Worm (Caenorhabditis elegans) whole organism, late embryonic: Measurements from ENCODE around the gene pei-2.

Experiments used
- C08G9.2 ChIP-seq: sonication (generic microtip); optimal IDR thresholded peaks from 2 replicates; lab custom pipeline; 2016; ENCODE audit warnings: mild to moderate bottlenecking, missing genetic modification characterization, moderate library complexity, missing compliant biosample characterization
- K09A11.1 ChIP-seq: sonication (generic microtip); optimal IDR thresholded peaks from 2 replicates; lab custom pipeline; 2017; ENCODE audit warnings: antibody characterized with exemption, mild to moderate bottlenecking, missing genetic modification characterization, missing compliant biosample characterization; ENCODE audit not compliant: insufficient read depth
- T23F11.4 ChIP-seq: fragments of 200-800 bp; sonication (Bioruptor generic); optimal IDR thresholded peaks from 2 replicates; lab custom pipeline; 2018; ENCODE audit warnings: mild to moderate bottlenecking, missing genetic modification characterization, missing compliant biosample characterization
- Y22D7AL.16 ChIP-seq: sonication (generic microtip); optimal IDR thresholded peaks from 2 replicates; lab custom pipeline; 2016; ENCODE audit warnings: missing genetic modification characterization, missing compliant biosample characterization
- ama-1 ChIP-seq: fragments of 150-350 bp; optimal IDR thresholded peaks from 2 replicates; lab custom pipeline; 2014
- ceh-18 ChIP-seq: sonication (generic microtip); optimal IDR thresholded peaks from 2 replicates; lab custom pipeline; 2016; ENCODE audit warnings: missing genetic modification characterization, missing compliant biosample characterization
- ceh-2 ChIP-seq: sonication (generic microtip); optimal IDR thresholded peaks from 2 replicates; lab custom pipeline; 2016; ENCODE audit warnings: missing genotype, missing genetic modification characterization, missing compliant biosample characterization
- ceh-24 ChIP-seq: sonication (generic microtip); optimal IDR thresholded peaks from 2 replicates; lab custom pipeline; 2016; ENCODE audit warnings: mild to moderate bottlenecking, missing genetic modification characterization, missing compliant biosample characterization
- ceh-30 ChIP-seq: fragments of 150-350 bp; optimal IDR thresholded peaks from 2 replicates; lab custom pipeline; 2014; ENCODE audit warnings: missing biosample characterization, missing genetic modification characterization
- ceh-31 ChIP-seq: sonication (generic microtip); optimal IDR thresholded peaks from 2 replicates; lab custom pipeline; 2016; ENCODE audit warnings: missing genetic modification characterization, missing compliant biosample characterization
- ceh-45 ChIP-seq: fragments of 200-800 bp; sonication (Bioruptor generic); IDR thresholded peaks from 2 replicates; pipeline ENCODE4 v1.3.6; 2022; ENCODE audit warnings: missing genetic modification reagents, missing genetic modification characterization, missing compliant biosample characterization
- ceh-9 ChIP-seq: sonication (generic microtip); optimal IDR thresholded peaks from 2 replicates; lab custom pipeline; 2016; ENCODE audit warnings: mild to moderate bottlenecking, missing genetic modification characterization, inconsistent platforms, missing compliant biosample characterization
- dve-1 ChIP-seq: sonication (generic microtip); optimal IDR thresholded peaks from 2 replicates; lab custom pipeline; 2017; ENCODE audit warnings: antibody characterized with exemption, mild to moderate bottlenecking, missing genetic modification characterization, missing compliant biosample characterization
- elt-2 ChIP-seq: sonication (generic microtip); optimal IDR thresholded peaks from 2 replicates; lab custom pipeline; 2016; ENCODE audit warnings: missing genetic modification reagents, missing genetic modification characterization, missing compliant biosample characterization
- elt-4 ChIP-seq: sonication (generic microtip); optimal IDR thresholded peaks from 2 replicates; lab custom pipeline; 2016; ENCODE audit warnings: missing genetic modification characterization, missing compliant biosample characterization
- ets-4 ChIP-seq: sonication (generic microtip); optimal IDR thresholded peaks from 2 replicates; lab custom pipeline; 2016; ENCODE audit warnings: missing genetic modification characterization, missing compliant biosample characterization
- fax-1 ChIP-seq: sonication (generic microtip); optimal IDR thresholded peaks from 2 replicates; lab custom pipeline; 2016; ENCODE audit warnings: missing genotype, missing genetic modification characterization, missing compliant biosample characterization
- hlh-8 ChIP-seq: sonication (generic microtip); optimal IDR thresholded peaks from 2 replicates; lab custom pipeline; 2016; ENCODE audit warnings: missing genotype, missing genetic modification characterization, missing compliant biosample characterization
- lin-11 ChIP-seq: fragments of 200-800 bp; sonication (Bioruptor generic); optimal IDR thresholded peaks from 2 replicates; lab custom pipeline; 2018; ENCODE audit warnings: mild to moderate bottlenecking, missing genetic modification characterization, missing compliant biosample characterization
- nfya-1 ChIP-seq: sonication (generic microtip); optimal IDR thresholded peaks from 2 replicates; lab custom pipeline; 2017; ENCODE audit warnings: missing genetic modification characterization, mild to moderate bottlenecking, missing compliant biosample characterization, antibody characterized with exemption, moderate library complexity
- nhr-11 ChIP-seq: fragments of 150-350 bp; optimal IDR thresholded peaks from 2 replicates; lab custom pipeline; 2014; ENCODE audit warnings: missing biosample characterization, missing genetic modification characterization
- nhr-232 ChIP-seq: sonication (generic microtip); optimal IDR thresholded peaks from 2 replicates; lab custom pipeline; 2016; ENCODE audit warnings: missing genetic modification characterization, missing compliant biosample characterization
- npax-4 ChIP-seq: sonication (generic microtip); optimal IDR thresholded peaks from 2 replicates; lab custom pipeline; 2016; ENCODE audit warnings: missing genetic modification characterization, missing compliant biosample characterization
- pag-3 ChIP-seq: sonication (generic microtip); optimal IDR thresholded peaks from 2 replicates; lab custom pipeline; 2016; ENCODE audit warnings: missing compliant biosample characterization, missing genetic modification characterization, borderline replicate concordance
- pha-4 ChIP-seq: fragments of 150-350 bp; optimal IDR thresholded peaks from 2 replicates; lab custom pipeline; 2018; ENCODE audit warnings: missing biosample characterization, missing genetic modification reagents, missing genetic modification characterization
- pros-1 ChIP-seq: fragments of 150-350 bp; optimal IDR thresholded peaks from 2 replicates; lab custom pipeline; 2014; ENCODE audit warnings: missing biosample characterization, missing genetic modification reagents, missing genetic modification characterization
- rnt-1 ChIP-seq: sonication (generic microtip); optimal IDR thresholded peaks from 2 replicates; lab custom pipeline; 2016; ENCODE audit warnings: missing genetic modification characterization, missing compliant biosample characterization
- sdc-2 ChIP-seq: sonication (generic microtip); optimal IDR thresholded peaks from 2 replicates; lab custom pipeline; 2016; ENCODE audit warnings: missing genotype, missing genetic modification characterization, missing compliant biosample characterization
- tbx-7 ChIP-seq: sonication (generic microtip); optimal IDR thresholded peaks from 2 replicates; lab custom pipeline; 2016; ENCODE audit warnings: missing genotype, missing genetic modification characterization, missing compliant biosample characterization
- unc-3 ChIP-seq, 2 experiments: fragments of 200-800 bp in 1 of 2; sonication (Bioruptor generic) in 1 of 2; sonication (generic microtip) in 1 of 2; conservative IDR thresholded peaks in 1 of 2; optimal IDR thresholded peaks in 1 of 2; 2 replicates each; pipeline versions ENCODE4 v1.3.6 to Lab custom; 2016 to 2022; ENCODE audit warnings: missing compliant biosample characterization in 2 of 2, missing genetic modification characterization in 2 of 2, missing genetic modification reagents in 1 of 2
- unc-42 ChIP-seq: sonication (generic microtip); optimal IDR thresholded peaks from 2 replicates; lab custom pipeline; 2016; ENCODE audit warnings: missing genotype, missing genetic modification characterization, missing compliant biosample characterization
- ztf-16 ChIP-seq: sonication (generic microtip); optimal IDR thresholded peaks from 2 replicates; lab custom pipeline; 2017; ENCODE audit warnings: missing genetic modification characterization, missing compliant biosample characterization

pei-2 gene

DNA sequence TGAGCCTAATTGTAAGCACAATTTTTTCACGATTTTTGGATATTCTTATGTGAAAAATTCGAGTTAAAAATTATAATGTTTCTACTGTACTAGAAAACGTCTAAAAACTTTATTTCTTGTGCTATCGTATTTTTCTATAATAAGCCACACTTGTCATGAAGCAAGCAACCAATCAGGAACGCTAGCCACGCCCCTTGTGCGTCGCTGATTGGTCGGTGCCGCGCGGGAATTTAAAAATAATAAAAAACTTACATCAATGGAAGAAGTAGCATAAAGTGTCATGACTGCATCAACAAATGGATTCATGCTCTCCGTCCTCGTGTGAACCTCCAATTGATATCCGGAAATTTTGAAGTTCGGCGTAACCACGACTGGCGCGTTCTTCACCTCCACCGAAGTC is 24.0 kb upstream of the pei-2 start:
- peak; percentile 69 for TF ChIP-seq nfya-1 (tag; lab: Kevin White, UChicago)
- no peak for TF ChIP-seq ceh-31 (tag; lab: Kevin White, UChicago)
- TF ChIP-seq ceh-2 (tag; lab: Kevin White, UChicago): no peak
- no peak for TF ChIP-seq ceh-18 (tag; lab: Kevin White, UChicago)
- no peak for TF ChIP-seq pha-4 (tag; lab: Kevin White, UChicago)
- no peak for TF ChIP-seq rnt-1 (tag; lab: Kevin White, UChicago)
- no peak for TF ChIP-seq lin-11

DNA sequence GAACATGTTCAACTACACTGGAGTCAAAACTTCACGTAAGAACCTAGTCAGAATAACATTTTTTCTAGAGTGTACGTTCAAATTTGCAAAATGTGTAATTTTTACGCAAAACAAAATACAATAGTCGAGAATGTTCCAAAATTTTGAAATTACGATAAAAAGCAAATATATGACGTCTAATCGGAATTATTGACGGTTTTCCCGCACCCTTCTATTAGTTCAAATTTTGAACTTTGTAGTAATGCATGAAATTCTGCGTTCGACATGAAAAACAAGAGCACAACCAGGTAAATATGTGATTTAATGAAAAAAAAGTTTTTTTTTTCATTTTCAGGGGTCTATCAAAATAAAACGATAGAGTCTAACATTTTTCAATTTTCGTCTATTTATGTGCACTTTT is 14.8 kb upstream of the pei-2 start:
- TF ChIP-seq ceh-9 (tag; lab: Kevin White, UChicago) (no peak), ceh-24 (tag; lab: Kevin White, UChicago) (no peak), dve-1 (no peak), sdc-2 (tag; lab: Kevin White, UChicago) (no peak), npax-4 (tag; lab: Kevin White, UChicago) (no peak), nhr-232 (tag; lab: Kevin White, UChicago) (no peak)

ce11 chrV:1033304-1033703 is 10.0 kb upstream of the pei-2 start, which contains the start of gene flp-34:
flp-34 (minus strand) TSS chrV:1033404.
- no peak for TF ChIP-seq ztf-16
- TF ChIP-seq hlh-8 (tag; lab: Kevin White, UChicago): no peak
- TF ChIP-seq ceh-45 (GFP tag; lab: Robert Waterston, UW): no peak
- no peak for TF ChIP-seq ceh-30 (tag; lab: Kevin White, UChicago)
- TF ChIP-seq unc-42 (tag; lab: Kevin White, UChicago): no peak
- no peak for TF ChIP-seq T23F11.4 (GFP tag; lab: Kevin White, UChicago)
- TF ChIP-seq ets-4 (tag; lab: Kevin White, UChicago): no peak
- no peak for TF ChIP-seq K09A11.1
- TF ChIP-seq nhr-11 (tag; lab: Kevin White, UChicago): no peak
- TF ChIP-seq elt-4 (tag; lab: Kevin White, UChicago): no peak
- no peak for TF ChIP-seq ama-1
- TF ChIP-seq pros-1 (tag; lab: Kevin White, UChicago): no peak
- no peak for TF ChIP-seq Y22D7AL.16
- TF ChIP-seq nhr-232 (tag; lab: Kevin White, UChicago): no peak
- TF ChIP-seq tbx-7: no peak
- no peak for TF ChIP-seq ceh-2 (tag; lab: Kevin White, UChicago)
- no peak for TF ChIP-seq C08G9.2

DNA sequence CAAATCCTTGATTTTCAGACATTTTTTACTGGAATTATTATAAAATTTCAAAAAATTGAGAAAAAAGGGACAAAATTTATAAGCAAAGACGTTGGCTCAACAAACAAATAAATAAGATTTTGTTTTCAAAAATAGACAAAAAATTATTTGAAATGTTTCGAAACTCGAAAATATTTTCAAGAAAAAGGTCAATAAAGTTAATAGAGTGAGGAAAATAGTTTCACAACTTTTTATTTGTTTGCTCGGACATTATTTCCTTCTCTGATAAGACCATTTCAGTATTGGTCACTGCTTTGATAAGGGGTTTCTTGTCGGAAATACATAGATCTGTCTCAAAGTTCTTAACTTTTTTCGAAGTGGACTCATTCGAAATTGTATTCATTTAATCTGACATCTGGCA is 3.8 kb upstream of the pei-2 start, which contains the start of gene R09A1.3:
Gene R09A1.3, minus strand, starts transcription at position 31 of the 400 bp plus-strand sequence.
- no peak for TF ChIP-seq pag-3 (tag; lab: Kevin White, UChicago)
- TF ChIP-seq elt-2: peak; percentile 26

DNA sequence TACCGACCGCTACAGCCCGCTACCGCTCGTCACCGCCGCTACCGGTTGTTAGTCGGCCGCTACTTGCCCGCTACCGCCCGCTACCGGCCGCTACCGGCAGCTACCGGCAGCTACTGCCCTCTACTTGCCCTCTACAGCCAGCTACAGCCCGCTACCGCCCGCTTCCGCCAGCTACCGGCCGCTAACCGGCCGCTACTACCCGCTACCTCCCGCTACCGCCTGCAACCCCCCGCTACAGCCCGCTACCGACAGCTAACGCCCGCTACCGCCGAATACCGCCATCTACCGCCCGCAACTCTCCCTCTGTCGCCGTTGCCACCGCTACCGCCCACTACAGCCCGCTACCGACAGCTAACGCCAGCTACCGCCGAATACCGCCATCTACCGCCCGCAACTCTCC is 1.8 kb downstream of the pei-2 start:
- TF ChIP-seq elt-2 (no peak), fax-1 (tag; lab: Kevin White, UChicago) (no peak), T23F11.4 (GFP tag; lab: Kevin White, UChicago) (no peak), unc-3 (GFP tag; conservative IDR thresholded peaks at IDR 0.05; lab: Robert Waterston, UW) (no peak), unc-3 (tag; optimal IDR thresholded peaks at IDR 0.05; lab: Kevin White, UChicago) (no peak), unc-42 (tag; lab: Kevin White, UChicago) (no peak)
- TF ChIP-seq, all 69 proteins: peak for 0

DNA sequence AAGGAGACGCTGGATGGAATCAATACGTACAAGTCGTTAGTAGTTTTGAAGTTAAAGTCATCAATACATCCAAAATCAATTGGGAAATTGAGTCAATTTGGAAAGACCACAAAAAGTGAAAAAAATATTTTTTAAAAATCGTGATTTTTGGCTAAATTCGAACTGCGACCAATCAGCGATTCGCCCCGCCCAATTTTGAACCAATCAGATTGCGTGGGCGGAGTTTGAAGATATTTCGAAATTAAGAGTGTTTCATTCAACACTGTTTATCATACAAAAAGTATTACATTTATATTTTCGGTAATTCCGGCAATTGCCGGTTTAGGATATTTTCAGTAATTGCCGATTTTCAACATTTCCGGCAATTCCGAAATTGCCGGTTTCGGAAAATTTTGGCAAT is 6.1 kb downstream of the pei-2 start:
- TF ChIP-seq hlh-8 (tag; lab: Kevin White, UChicago) (no peak), nfya-1 (tag; lab: Kevin White, UChicago) (peak; percentile 76)
